Worm (Caenorhabditis elegans): ENCODE measurements around the gene Y38H6C.8.

The Y38H6C.8 gene

DNA sequence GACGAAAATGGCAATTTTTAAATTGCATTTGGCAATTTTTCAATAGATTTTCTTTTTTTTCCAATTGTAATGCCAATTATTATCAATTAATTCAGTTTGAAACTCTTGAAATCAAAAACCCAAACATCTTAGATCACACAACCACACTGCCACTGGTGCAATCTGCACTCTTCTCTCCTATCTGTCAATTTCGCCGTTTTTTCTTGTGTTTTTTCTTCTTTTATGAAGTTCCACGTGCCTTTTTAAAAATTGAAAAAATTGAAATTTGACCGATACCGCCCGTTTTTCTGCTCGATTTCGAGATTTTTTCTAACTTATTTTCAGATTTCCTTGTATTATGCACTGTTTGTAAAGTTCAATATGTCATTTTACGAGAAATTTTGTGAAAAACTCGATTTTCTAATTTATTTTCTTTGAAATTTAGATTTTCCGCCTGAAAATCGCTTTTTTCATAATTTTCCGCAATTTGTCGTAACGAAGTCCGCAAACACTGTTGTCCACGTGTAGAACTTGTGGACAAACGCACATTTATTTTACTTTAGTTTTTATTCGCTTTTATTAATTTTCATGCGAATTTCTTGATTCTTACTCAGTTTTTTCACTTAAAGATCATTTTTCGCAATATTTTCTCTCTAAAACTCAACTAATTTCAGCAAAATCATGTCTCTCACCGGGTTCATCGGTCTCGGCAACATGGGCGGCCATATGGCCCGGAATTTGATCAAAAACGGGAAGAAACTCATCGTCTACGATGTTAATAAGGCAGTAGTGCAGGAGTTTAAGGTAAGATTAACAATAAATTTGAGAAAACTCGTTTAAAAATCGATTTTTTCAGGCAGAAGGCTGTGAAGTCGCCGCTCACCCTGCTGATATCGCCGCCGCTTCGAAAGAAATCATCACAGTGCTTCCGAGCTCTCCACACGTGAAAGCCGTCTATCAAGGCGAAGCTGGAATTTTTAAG, 20.2 kb upstream of the Y38H6C.8 start, which contains the start of gene B0250.5:
Gene B0250.5 (plus strand): TSS at position 654 of the 961 bp plus-strand sequence.
- TF ChIP-seq W03F9.2 (tag; optimal IDR thresholded peaks at IDR 0.05) (no peak), him-1 (tag; optimal IDR thresholded peaks at IDR 0.05) (no peak), dao-5 (tag; optimal IDR thresholded peaks at IDR 0.05) (no peak)

DNA sequence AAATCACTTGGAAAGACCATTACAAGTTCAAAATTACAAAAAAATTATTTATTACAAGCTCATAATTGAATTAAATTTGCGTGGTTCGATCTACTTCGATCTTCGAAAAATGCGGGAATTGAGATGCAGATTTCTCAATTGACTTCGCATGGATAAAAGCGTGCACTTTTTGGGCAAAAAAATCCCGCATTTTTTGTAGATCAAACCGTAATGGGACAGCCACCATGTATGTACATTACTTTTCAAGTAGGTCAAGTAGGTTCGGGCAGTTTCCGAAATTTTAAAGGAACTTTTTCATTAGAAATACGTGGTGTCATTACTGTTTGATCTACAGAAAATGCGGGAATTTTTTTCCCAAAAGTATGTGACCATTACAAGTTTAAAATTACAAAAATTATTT, 16.2 kb upstream of the Y38H6C.8 start:
- no peak for TF ChIP-seq W03F9.2 (tag; optimal IDR thresholded peaks at IDR 0.05)
- TF ChIP-seq dao-5 (tag; optimal IDR thresholded peaks at IDR 0.05), result no peak
- no peak for TF ChIP-seq him-1 (tag; optimal IDR thresholded peaks at IDR 0.05)

DNA sequence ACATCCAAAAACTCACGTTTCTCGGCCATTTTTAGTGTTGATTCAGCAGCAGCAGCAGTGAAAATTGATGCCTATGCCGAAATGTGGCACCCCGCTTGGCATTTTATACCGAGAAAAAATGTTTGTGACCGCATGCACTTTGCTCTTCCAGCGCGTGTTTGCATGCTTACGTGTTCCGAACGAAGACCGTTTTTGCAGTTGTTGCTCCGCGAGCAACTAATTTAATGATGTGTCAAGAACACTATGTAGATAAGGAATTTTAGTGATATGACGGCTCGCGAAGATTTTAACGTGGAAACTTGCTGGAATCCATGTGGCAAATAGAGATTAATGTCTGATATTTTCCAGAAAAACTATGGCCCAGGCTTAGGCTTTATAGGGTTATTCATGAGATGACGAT, 14.8 kb upstream of the Y38H6C.8 start, which contains the start of gene dct-16:
Gene dct-16 (minus strand): TSS at position 78 of the 400 bp plus-strand sequence.
- TF ChIP-seq W03F9.2 (tag; optimal IDR thresholded peaks at IDR 0.05) (no peak), dao-5 (tag; optimal IDR thresholded peaks at IDR 0.05) (no peak), him-1 (tag; optimal IDR thresholded peaks at IDR 0.05) (no peak)

DNA sequence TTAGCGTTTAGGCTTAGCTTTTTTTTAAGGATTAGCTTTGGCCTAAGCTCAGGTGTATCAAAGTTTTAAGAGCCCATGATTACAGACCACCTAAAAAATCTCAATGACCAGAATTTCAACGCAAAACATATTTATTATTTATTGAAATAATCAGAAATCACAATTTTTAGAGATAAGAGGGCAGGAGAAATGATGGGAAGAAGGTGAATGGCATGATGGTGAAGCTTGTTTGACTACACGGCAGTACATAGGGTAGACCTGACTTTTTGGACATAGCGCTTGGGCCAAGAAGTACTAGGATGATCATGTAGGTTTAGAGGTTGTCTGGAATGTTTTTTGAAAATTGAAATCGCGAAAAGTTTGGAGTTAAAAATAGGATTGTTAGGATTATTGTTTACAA, 14.1 kb upstream of the Y38H6C.8 start:
- no peak for TF ChIP-seq dao-5 (tag; optimal IDR thresholded peaks at IDR 0.05)
- no peak for TF ChIP-seq W03F9.2 (tag; optimal IDR thresholded peaks at IDR 0.05)
- no peak for TF ChIP-seq him-1 (tag; optimal IDR thresholded peaks at IDR 0.05)

DNA sequence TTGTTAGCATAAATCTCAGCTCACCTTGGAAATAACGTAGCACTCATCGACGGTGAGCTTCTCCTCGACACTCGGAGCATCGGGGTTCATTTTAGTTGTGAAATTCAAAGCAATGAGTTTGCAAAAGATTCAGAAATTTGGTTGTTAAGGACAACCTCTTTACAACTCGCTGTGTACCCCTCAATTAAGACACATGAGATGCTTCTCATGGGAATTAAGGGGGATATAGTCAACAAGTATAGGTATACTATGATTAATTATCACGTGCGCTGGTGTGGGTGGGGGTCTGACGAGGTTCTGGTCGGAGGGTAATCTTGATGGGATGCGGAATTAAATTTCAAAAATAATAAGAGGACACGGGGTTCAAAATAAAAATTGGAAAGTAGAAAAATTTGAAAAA, 13.4 kb upstream of the Y38H6C.8 start, which contains the start of gene dct-14:
Gene dct-14 (minus strand): TSS at position 101 of the 400 bp plus-strand sequence.
- TF ChIP-seq dao-5 (tag; optimal IDR thresholded peaks at IDR 0.05) (no peak), him-1 (tag; optimal IDR thresholded peaks at IDR 0.05) (no peak), W03F9.2 (tag; optimal IDR thresholded peaks at IDR 0.05) (no peak)

DNA sequence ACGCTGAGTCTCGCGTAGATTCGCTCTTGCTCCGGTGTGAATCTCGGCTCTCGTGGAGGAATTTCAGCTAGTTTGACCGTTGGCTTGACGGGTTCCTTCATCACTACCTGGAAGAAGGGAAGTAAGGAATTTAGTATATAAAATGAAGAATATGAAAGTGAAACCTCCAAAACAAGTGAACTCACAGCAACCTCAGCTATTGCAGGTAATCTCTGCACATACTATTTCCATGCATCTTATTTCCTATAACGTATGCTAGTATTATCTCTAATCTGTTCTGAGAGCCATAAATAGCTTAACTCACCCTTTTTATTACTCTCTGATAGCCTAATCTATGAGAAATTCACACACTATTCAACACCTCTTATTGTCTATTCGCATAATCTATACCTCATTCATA, 8.8 kb upstream of the Y38H6C.8 start, which contains the start of gene Y38H6C.4:
Gene Y38H6C.4 (minus strand): TSS at position 101 of the 400 bp plus-strand sequence.
- TF ChIP-seq dao-5 (tag; optimal IDR thresholded peaks at IDR 0.05) (no peak), him-1 (tag; optimal IDR thresholded peaks at IDR 0.05) (no peak), W03F9.2 (tag; optimal IDR thresholded peaks at IDR 0.05) (no peak)

DNA sequence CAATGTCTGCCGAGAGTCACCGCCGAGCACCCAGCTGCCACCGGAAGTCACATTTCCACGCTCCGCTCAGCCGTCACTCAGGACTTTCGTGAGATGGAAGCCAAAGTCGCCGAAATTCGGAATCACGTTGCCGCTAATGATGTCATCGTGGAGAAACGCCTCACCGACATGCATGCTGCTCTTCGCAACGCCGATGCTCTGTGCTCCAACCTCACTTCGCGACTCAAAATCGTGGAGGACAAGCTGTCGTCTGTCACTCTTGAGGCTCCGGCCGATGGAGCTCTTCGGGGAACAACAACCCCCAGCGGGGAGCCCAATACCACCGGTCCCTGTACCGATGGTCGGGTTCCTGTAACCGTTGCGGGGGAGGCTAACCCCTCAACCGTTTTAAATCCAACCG, 7.2 kb upstream of the Y38H6C.8 start:
- no peak for TF ChIP-seq him-1 (tag; optimal IDR thresholded peaks at IDR 0.05)

DNA sequence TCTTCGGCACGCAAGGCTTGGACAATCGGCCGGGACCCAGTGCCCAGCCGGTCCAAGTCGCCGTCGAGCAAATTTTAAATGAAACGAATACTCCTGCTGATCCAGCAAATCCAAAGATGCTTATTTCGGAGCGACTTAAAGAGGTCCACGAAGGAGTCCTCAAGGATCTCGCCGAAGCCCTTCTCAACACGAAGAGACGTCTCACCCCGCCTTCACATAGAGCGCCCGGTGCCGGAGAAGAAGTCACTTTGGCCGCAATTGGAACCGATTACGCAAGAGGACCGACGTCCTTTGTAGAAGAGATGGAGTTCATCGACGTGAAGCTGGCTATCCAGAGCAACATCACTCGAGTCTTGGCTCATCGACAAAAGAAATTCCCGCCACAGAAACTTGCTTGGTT, 4.3 kb upstream of the Y38H6C.8 start:
- TF ChIP-seq dao-5 (tag; optimal IDR thresholded peaks at IDR 0.05) (no peak), him-1 (tag; optimal IDR thresholded peaks at IDR 0.05) (no peak)

DNA sequence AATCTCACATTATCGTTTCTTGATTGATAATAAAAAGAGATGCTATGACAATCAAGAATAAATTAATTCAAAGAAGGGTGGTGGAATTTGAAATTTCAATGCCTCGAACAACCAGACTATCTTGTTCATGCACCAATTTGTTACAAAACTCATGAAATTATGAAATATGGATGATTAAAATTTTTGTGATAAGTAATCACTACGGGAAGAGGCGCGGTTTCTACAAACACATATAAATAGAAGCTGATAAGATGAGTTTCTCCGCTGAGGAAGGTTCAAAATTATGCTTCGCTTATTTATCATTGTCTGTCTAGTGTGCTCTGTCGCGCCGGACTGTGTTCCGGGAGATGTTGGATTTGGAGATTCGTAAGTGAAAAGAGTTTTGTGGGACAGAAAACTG, 722 bp downstream of the Y38H6C.8 start:
- TF ChIP-seq dao-5 (tag; optimal IDR thresholded peaks at IDR 0.05) (no peak), W03F9.2 (tag; optimal IDR thresholded peaks at IDR 0.05) (no peak), him-1 (tag; optimal IDR thresholded peaks at IDR 0.05) (no peak)

DNA sequence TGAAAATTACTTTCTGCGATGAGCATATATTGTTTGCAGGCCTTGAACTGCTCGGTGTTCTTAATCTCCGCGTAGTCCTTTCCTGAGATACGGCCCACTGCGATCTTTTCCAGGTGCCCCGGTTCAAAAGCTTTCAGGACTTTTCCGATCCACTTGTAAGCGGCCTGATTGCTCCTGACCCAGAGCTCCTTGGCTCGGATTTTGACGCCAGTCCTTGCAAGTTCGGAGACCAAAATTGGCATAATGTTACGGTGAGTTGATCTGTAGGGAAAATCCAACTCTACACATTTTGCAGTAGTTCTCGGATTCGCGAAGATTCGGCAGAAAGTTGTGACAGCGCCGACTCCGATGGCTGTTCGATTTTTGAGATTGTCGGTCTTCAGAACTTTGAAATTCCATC, 3.2 kb downstream of the Y38H6C.8 start:
- TF ChIP-seq dao-5 (tag; optimal IDR thresholded peaks at IDR 0.05), result no peak
- TF ChIP-seq him-1 (tag; optimal IDR thresholded peaks at IDR 0.05), result no peak
- no peak for TF ChIP-seq W03F9.2 (tag; optimal IDR thresholded peaks at IDR 0.05)

DNA sequence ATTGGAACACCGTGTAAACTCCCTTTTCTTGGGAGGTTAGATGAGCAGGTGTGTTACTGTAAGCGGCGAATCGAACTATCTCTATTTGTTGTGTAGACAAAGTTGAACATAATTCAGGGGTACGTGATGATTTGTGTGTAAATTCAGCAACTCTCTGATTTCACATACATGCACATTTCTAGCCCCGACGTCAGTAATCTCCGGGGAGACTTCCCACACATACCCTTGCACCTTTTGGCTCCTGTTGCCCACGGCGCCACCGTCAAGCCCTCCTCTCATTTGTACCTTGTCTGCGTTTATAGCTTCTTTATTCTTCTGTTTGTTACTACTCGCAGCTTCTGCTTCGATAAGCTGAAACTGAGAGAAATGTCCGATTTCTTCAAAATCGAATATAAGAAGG, 5.2 kb downstream of the Y38H6C.8 start, which contains the start of gene Y38H6C.25:
Gene Y38H6C.25 (plus strand): TSS at position 301 of the 400 bp plus-strand sequence.
- TF ChIP-seq him-1 (tag; optimal IDR thresholded peaks at IDR 0.05) (no peak), dao-5 (tag; optimal IDR thresholded peaks at IDR 0.05) (no peak), W03F9.2 (tag; optimal IDR thresholded peaks at IDR 0.05) (no peak)

DNA sequence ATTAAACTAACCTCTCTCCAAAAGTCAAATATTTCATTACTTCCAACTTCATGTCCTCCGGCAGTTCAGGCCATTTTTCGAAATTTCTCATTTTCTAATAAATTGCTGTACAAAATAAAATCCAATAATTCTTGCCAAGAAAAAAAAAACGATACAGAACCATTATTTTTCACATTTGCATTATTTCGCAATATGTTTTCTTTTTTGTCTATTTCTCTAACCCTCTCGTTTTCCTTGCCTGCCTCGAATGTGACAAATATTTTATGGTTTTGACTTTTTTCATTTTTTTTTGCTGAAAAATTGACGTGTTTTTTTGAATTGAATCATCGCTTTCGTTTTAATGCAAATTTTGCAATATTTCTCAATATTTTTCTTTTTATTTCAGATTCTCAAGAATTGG, 8.5 kb downstream of the Y38H6C.8 start, which contains the start of the genes Y38H6C.9 and fbxa-150:
Gene Y38H6C.9 (minus strand): TSS at position 52 of the 400 bp plus-strand sequence.
Gene fbxa-150 (plus strand): TSS at position 380 of the 400 bp plus-strand sequence.
- TF ChIP-seq W03F9.2 (tag; optimal IDR thresholded peaks at IDR 0.05), result no peak
- no peak for TF ChIP-seq dao-5 (tag; optimal IDR thresholded peaks at IDR 0.05)
- no peak for TF ChIP-seq him-1 (tag; optimal IDR thresholded peaks at IDR 0.05)

DNA sequence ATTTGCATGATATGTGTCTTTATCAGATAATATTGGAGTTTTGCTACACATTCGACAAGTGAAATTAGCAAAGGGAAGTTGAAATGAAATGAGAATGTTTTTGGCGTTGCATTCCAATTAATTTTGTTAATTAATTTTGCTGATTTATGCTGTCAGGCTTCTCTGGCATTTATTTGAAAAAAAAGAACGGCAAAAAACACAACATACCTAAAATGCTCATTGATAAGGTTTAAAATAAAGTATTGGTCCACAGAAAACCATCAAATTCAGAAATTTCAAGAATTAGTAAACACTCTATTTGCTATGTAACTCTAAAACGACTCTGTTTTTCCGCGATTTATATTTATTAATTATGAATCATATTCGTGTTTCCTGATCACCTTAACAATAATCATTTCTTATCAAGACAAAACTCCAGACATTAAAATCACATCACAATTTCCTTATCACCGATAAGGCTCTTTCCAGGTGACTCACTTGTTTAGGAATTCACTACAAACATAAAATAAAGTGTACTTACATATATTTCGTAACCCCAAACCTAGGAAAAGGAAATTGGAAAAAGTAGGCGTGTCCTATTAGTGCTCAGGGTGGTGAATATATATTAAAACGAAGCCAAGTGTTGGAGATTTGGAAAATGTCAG, 12.2 kb downstream of the Y38H6C.8 start, which contains the start of the genes srh-166 and Y38H6C.24:
Gene srh-166 (minus strand): TSS at position 51 of the 644 bp plus-strand sequence.
Gene Y38H6C.24 (plus strand): TSS at position 620 of the 644 bp plus-strand sequence.
- TF ChIP-seq W03F9.2 (tag; optimal IDR thresholded peaks at IDR 0.05) (no peak), him-1 (tag; optimal IDR thresholded peaks at IDR 0.05) (no peak), dao-5 (tag; optimal IDR thresholded peaks at IDR 0.05) (no peak)

DNA sequence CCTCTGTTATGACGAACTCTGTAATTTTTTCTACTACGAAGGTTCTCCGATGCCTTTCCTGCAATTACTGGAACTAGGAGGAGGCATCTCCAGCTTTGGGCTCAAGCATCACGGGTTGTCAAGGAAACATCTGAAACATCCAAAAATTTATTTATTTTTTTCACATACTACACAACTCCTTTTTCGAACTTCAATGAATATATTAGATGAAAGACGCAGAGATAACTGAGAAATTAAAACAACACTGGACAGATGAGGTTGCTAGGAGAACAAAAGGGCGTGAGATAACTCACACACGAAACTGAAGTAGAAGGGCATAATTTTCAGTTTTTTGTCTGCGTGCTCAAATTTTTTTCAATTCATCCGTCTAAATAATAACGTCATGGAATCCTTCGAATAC, 13.7 kb downstream of the Y38H6C.8 start, which contains the start of gene Y38H6C.13:
Gene Y38H6C.13 (plus strand): TSS at position 301 of the 400 bp plus-strand sequence.
- TF ChIP-seq W03F9.2 (tag; optimal IDR thresholded peaks at IDR 0.05), result no peak

All from whole organism, L4/young adult.